Fruit fly (Drosophila melanogaster) whole organism, pupa: ENCODE measurements around the gene TfIIFalpha.

Experiments
- CG12605 ChIP-seq: fragments of 200-800 bp; sonication (Bioruptor generic); IDR thresholded peaks from 2 replicates; pipeline ENCODE4 v1.3.6; 2022; ENCODE audit warnings: missing biosample characterization, missing genetic modification characterization
- CG13204 ChIP-seq: fragments of 200-800 bp; sonication (Bioruptor generic); optimal IDR thresholded peaks from 2 replicates; lab custom pipeline; 2018; ENCODE audit warnings: missing biosample characterization, mild to moderate bottlenecking, missing genetic modification characterization, moderate library complexity
- CG17806 ChIP-seq: fragments of 200-800 bp; sonication (Bioruptor generic); optimal IDR thresholded peaks from 2 replicates; lab custom pipeline; 2018; ENCODE audit warnings: missing biosample characterization, mild to moderate bottlenecking, missing genetic modification characterization, moderate library complexity
- CG32121 ChIP-seq: fragments of 200-800 bp; sonication (Bioruptor generic); IDR thresholded peaks from 2 replicates; pipeline ENCODE4 v1.3.6; 2022; ENCODE audit warnings: missing biosample characterization, missing genetic modification characterization
- CG34367 ChIP-seq: fragments of 200-800 bp; sonication (Bioruptor generic); optimal IDR thresholded peaks from 2 replicates; lab custom pipeline; 2018; ENCODE audit warnings: missing biosample characterization, mild to moderate bottlenecking, missing genetic modification characterization
- CG4496 ChIP-seq: fragments of 200-800 bp; sonication (Bioruptor generic); IDR thresholded peaks from 3 replicates; pipeline ENCODE4 v1.3.6; 2022; ENCODE audit warnings: missing biosample characterization, missing genetic modification characterization
- CG8301 ChIP-seq: fragments of 200-800 bp; sonication (Bioruptor generic); optimal IDR thresholded peaks from 2 replicates; lab custom pipeline; 2018; ENCODE audit warnings: missing biosample characterization, mild to moderate bottlenecking, missing genetic modification characterization
- D1 ChIP-seq: fragments of 200-800 bp; sonication (Bioruptor generic); optimal IDR thresholded peaks from 2 replicates; lab custom pipeline; 2018; ENCODE audit warnings: missing biosample characterization, mild to moderate bottlenecking, missing genetic modification characterization, moderate library complexity
- Snoo ChIP-seq: fragments of 200-800 bp; sonication (Bioruptor generic); optimal IDR thresholded peaks from 3 replicates; lab custom pipeline; 2017; ENCODE audit warnings: missing biosample characterization, mild to moderate bottlenecking, missing genetic modification characterization, inconsistent platforms
- fd96Ca ChIP-seq: fragments of 200-800 bp; sonication (Bioruptor generic); IDR thresholded peaks from 3 replicates; pipeline ENCODE4 v1.3.6; 2022; ENCODE audit warnings: missing biosample characterization, missing genetic modification characterization
- rn ChIP-seq: fragments of 200-800 bp; sonication (Bioruptor generic); IDR thresholded peaks from 2 replicates; pipeline ENCODE4 v1.3.6; 2022; ENCODE audit warnings: missing biosample characterization, missing genetic modification characterization

DNA sequence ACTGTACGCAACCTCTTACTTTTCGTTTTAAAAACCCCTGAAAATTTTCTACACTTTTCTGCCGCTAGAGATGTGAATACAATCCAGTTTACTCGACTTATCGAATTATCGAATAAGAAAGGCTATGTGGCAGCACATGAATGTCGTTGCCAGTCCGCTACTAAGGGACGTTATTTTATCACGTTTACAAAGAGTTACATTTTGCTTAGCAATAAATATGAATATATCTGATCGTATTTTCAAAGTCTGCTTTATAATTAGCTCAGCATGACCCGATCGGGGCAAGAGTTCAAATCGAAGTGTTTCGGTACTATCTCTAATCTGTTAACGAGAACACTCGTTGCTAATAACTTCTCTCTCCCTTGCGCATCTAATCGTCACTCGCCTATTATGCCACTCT, 12.2 kb upstream of the TfIIFalpha start, which contains the start of gene CG42724:
- TF ChIP-seq fd96Ca (GFP tag; lab: Robert Waterston, UW) (peak; percentile 73), CG34367 (no peak), CG17806 (tag; lab: Kevin White, UChicago) (no peak), CG12605 (GFP tag; lab: Robert Waterston, UW) (no peak), CG4496 (GFP tag; lab: Robert Waterston, UW) (no peak), D1 (tag; lab: Kevin White, UChicago) (no peak), CG32121 (GFP tag; lab: Robert Waterston, UW) (no peak), Snoo (no peak), rn (GFP tag; lab: Robert Waterston, UW) (no peak), CG8301 (tag; lab: Kevin White, UChicago) (no peak), CG13204 (GFP tag; lab: Kevin White, UChicago) (no peak)
